Worm (Caenorhabditis elegans): ENCODE data around the gene glod-4.

- TF ChIP-seq T22C8.4 (GFP tag; IDR thresholded peaks at IDR 0.05): no peak
- no peak for TF ChIP-seq ztf-29 (GFP tag; IDR thresholded peaks at IDR 0.05)
- no peak for TF ChIP-seq klf-2 (GFP tag; conservative IDR thresholded peaks at IDR 0.05)
Measured at ce11 chrIII:4166745-4167144, 13.3 kb downstream of the glod-4 start, which contains the start of gene rnf-5.
